Fruit fly (Drosophila melanogaster): ENCODE measurements around the gene CG14543.

CG14543 gene

dm6 chr3R:26014262-26014833, 42.1 kb upstream of the CG14543 start, which contains the start of gene Kaz-m1 (continued):
- no peak for TF ChIP-seq CG17612 (GFP tag; IDR thresholded peaks at IDR 0.05)
- no peak for TF ChIP-seq Sry-β (GFP tag; optimal IDR thresholded peaks at IDR 0.05)
- TF ChIP-seq crc (GFP tag; optimal IDR thresholded peaks at IDR 0.05): no peak
- TF ChIP-seq CG17385 (GFP tag; optimal IDR thresholded peaks at IDR 0.05): peak; percentile 46
- no peak for TF ChIP-seq scrt (GFP tag; optimal IDR thresholded peaks at IDR 0.05)
- no peak for TF ChIP-seq C15 (GFP tag; IDR thresholded peaks at IDR 0.05)
- TF ChIP-seq prd (optimal IDR thresholded peaks at IDR 0.05): no peak
- peak; percentile 58; the same call in 2 of the 3 replicates for TF ChIP-seq prd (GFP tag; IDR thresholded peaks at IDR 0.05)
- no peak for TF ChIP-seq Six4 (GFP tag; optimal IDR thresholded peaks at IDR 0.05)
- TF ChIP-seq CG10462 (GFP tag; optimal IDR thresholded peaks at IDR 0.05): no peak
- TF ChIP-seq CrebB (tag; optimal IDR thresholded peaks at IDR 0.05): no peak
- TF ChIP-seq MBD-R2 (GFP tag; IDR thresholded peaks at IDR 0.05): peak; percentile 23; the same call in 1 of the 2 replicates
- TF ChIP-seq CG6654 (GFP tag; optimal IDR thresholded peaks at IDR 0.05): no peak
- no peak for TF ChIP-seq CG11093 (GFP tag; IDR thresholded peaks at IDR 0.05)
- TF ChIP-seq CG13287 (GFP tag; IDR thresholded peaks at IDR 0.05; ENCODE audit: partially characterized antibody): no peak
- TF ChIP-seq dan (GFP tag; IDR thresholded peaks at IDR 0.05): no peak
- TF ChIP-seq Hsf (GFP tag; optimal IDR thresholded peaks at IDR 0.05): no peak
- TF ChIP-seq CG18599 (GFP tag; optimal IDR thresholded peaks at IDR 0.05): peak; percentile 54
- TF ChIP-seq CG30403 (GFP tag; optimal IDR thresholded peaks at IDR 0.05): peak; percentile 61
- no peak for TF ChIP-seq fd64A (GFP tag; optimal IDR thresholded peaks at IDR 0.05)
- no peak for TF ChIP-seq Myb (GFP tag; optimal IDR thresholded peaks at IDR 0.05)
- no peak for TF ChIP-seq caup (GFP tag; optimal IDR thresholded peaks at IDR 0.05; ENCODE audit: severe bottlenecking)
- no peak for TF ChIP-seq CG3838 (GFP tag; optimal IDR thresholded peaks at IDR 0.05)
- TF ChIP-seq Sry-δ (GFP tag; optimal IDR thresholded peaks at IDR 0.05): no peak
- peak; percentile 9 for TF ChIP-seq ind (GFP tag; optimal IDR thresholded peaks at IDR 0.05)
- peak; percentile 99 for TF ChIP-seq D19A (tag; optimal IDR thresholded peaks at IDR 0.05)
- TF ChIP-seq dpn (GFP tag; optimal IDR thresholded peaks at IDR 0.05): peak in 1 of 2 experiments; percentile 31
- no peak for TF ChIP-seq ftz-f1 (GFP tag; optimal IDR thresholded peaks at IDR 0.05)
- no peak for TF ChIP-seq vfl (GFP tag; optimal IDR thresholded peaks at IDR 0.05)
- TF ChIP-seq CG17912 (GFP tag; optimal IDR thresholded peaks at IDR 0.05): no peak
- TF ChIP-seq CG31365 (tag; optimal IDR thresholded peaks at IDR 0.05): no peak
- peak; percentile 42 for TF ChIP-seq CG8388 (GFP tag; optimal IDR thresholded peaks at IDR 0.05)
- TF ChIP-seq Deaf1 (tag; optimal IDR thresholded peaks at IDR 0.05): peak; percentile 56
- no peak for TF ChIP-seq CG10959 (GFP tag; IDR thresholded peaks at IDR 0.05)
- no peak for TF ChIP-seq gfzf (GFP tag; optimal IDR thresholded peaks at IDR 0.05)
- no peak for TF ChIP-seq CG4282 (GFP tag; optimal IDR thresholded peaks at IDR 0.05)
- TF ChIP-seq ash1 (GFP tag; optimal IDR thresholded peaks at IDR 0.05): no peak
- no peak for TF ChIP-seq nau (GFP tag; optimal IDR thresholded peaks at IDR 0.05)
- peak; percentile 50 for TF ChIP-seq Dek (tag; optimal IDR thresholded peaks at IDR 0.05)
- TF ChIP-seq seq (GFP tag; IDR thresholded peaks at IDR 0.05): no peak
- TF ChIP-seq pros (GFP tag; optimal IDR thresholded peaks at IDR 0.05): no peak
- no peak for TF ChIP-seq Doc2 (GFP tag; IDR thresholded peaks at IDR 0.05)
- TF ChIP-seq unc-4 (GFP tag; IDR thresholded peaks at IDR 0.05; ENCODE audit: partially characterized antibody): no peak
- TF ChIP-seq CG4404 (GFP tag; IDR thresholded peaks at IDR 0.05): no peak
- TF ChIP-seq disco-r (GFP tag; optimal IDR thresholded peaks at IDR 0.05): no peak
- TF ChIP-seq tll (GFP tag; optimal IDR thresholded peaks at IDR 0.05): no peak
- TF ChIP-seq wor (GFP tag; IDR thresholded peaks at IDR 0.05): no peak
- no peak for TF ChIP-seq ttk (GFP tag; IDR thresholded peaks at IDR 0.05)
- TF ChIP-seq Fer1 (GFP tag; optimal IDR thresholded peaks at IDR 0.05): peak; percentile 29
- no peak for TF ChIP-seq CG15073 (GFP tag; optimal IDR thresholded peaks at IDR 0.05)
- no peak for TF ChIP-seq E2f2 (GFP tag; IDR thresholded peaks at IDR 0.05)
